Fruit fly (Drosophila melanogaster) whole organism, pupa: Measurements from ENCODE around the gene CG11977.

ENCODE experiments used
- CG14655 ChIP-seq: fragments of 200-800 bp; sonication (Bioruptor generic); optimal IDR thresholded peaks from 3 replicates; lab custom pipeline; 2017; ENCODE audit warnings: mild to moderate bottlenecking, missing biosample characterization, missing genetic modification reagents, missing genetic modification characterization
- CG17806 ChIP-seq: fragments of 200-800 bp; sonication (Bioruptor generic); optimal IDR thresholded peaks from 2 replicates; lab custom pipeline; 2018; ENCODE audit warnings: missing biosample characterization, mild to moderate bottlenecking, missing genetic modification characterization, moderate library complexity
- EcR ChIP-seq: fragments of 200-800 bp; sonication (Bioruptor generic); optimal IDR thresholded peaks from 3 replicates; lab custom pipeline; 2019; ENCODE audit warnings: missing biosample characterization, missing genetic modification characterization, mild to moderate bottlenecking, moderate library complexity, missing genetic modification reagents
- Ets98B ChIP-seq: fragments of 200-800 bp; sonication (Bioruptor generic); IDR thresholded peaks from 2 replicates; pipeline ENCODE4 v1.3.6; 2022; ENCODE audit warnings: missing biosample characterization, missing genetic modification characterization

dm6 chr3R:8960329-8960728, 37.2 kb upstream of the CG11977 start:
- TF ChIP-seq CG17806 (tag; lab: Kevin White, UChicago): no peak
- no peak for TF ChIP-seq Ets98B (GFP tag; lab: Robert Waterston, UW)
- TF ChIP-seq CG14655 (GFP tag; lab: Kevin White, UChicago): peak; percentile 43
- no peak for TF ChIP-seq EcR (GFP tag; lab: Kevin White, UChicago)
